Worm (Caenorhabditis elegans) whole organism, L2 larva: ENCODE measurements around the gene srh-123.

ENCODE experiments used
- C34F6.9 ChIP-seq: fragments of 150-350 bp; optimal IDR thresholded peaks from 2 replicates; lab custom pipeline; 2014; ENCODE audit warnings: missing biosample characterization, missing genetic modification characterization
- R02D3.7 ChIP-seq: fragments of 150-350 bp; optimal IDR thresholded peaks from 2 replicates; lab custom pipeline; 2014; ENCODE audit warnings: missing biosample characterization, missing genetic modification characterization
- ZK546.5 ChIP-seq: sonication (generic microtip); optimal IDR thresholded peaks from 2 replicates; lab custom pipeline; 2017; ENCODE audit warnings: missing biosample characterization, missing genetic modification characterization
- aly-2 ChIP-seq: fragments of 150-350 bp; optimal IDR thresholded peaks from 2 replicates; lab custom pipeline; 2014; ENCODE audit warnings: missing biosample characterization, missing genetic modification characterization
- ama-1 ChIP-seq: fragments of 150-350 bp; optimal IDR thresholded peaks from 2 replicates; lab custom pipeline; 2018; ENCODE audit warnings: inconsistent platforms
- dmd-4 ChIP-seq: sonication (generic microtip); optimal IDR thresholded peaks from 2 replicates; lab custom pipeline; 2017; ENCODE audit warnings: missing biosample characterization, missing genetic modification characterization
- gmeb-1 ChIP-seq: fragments of 150-350 bp; optimal IDR thresholded peaks from 2 replicates; lab custom pipeline; 2014; ENCODE audit warnings: missing biosample characterization, missing genetic modification characterization
- lin-11 ChIP-seq: fragments of 150-350 bp; sonication (generic microtip); optimal IDR thresholded peaks from 2 replicates; lab custom pipeline; 2014; ENCODE audit warnings: missing biosample characterization, missing genetic modification characterization, inconsistent platforms, mixed read lengths
- lin-13 ChIP-seq: fragments of 150-350 bp; optimal IDR thresholded peaks from 2 replicates; lab custom pipeline; 2014; ENCODE audit warnings: missing biosample characterization, missing genetic modification reagents, missing genetic modification characterization
- lin-39 ChIP-seq: fragments of 150-350 bp; optimal IDR thresholded peaks from 2 replicates; lab custom pipeline; 2014; ENCODE audit warnings: missing biosample characterization, missing genetic modification reagents, missing genetic modification characterization
- mab-5 ChIP-seq: fragments of 150-350 bp; optimal IDR thresholded peaks from 2 replicates; lab custom pipeline; 2014; ENCODE audit warnings: missing biosample characterization, missing genetic modification characterization
- nhr-12 ChIP-seq: fragments of 150-350 bp; optimal IDR thresholded peaks from 2 replicates; lab custom pipeline; 2014; ENCODE audit warnings: missing biosample characterization, missing genetic modification characterization
- nhr-129 ChIP-seq: fragments of 150-350 bp; optimal IDR thresholded peaks from 2 replicates; lab custom pipeline; 2014; ENCODE audit warnings: missing biosample characterization, missing genetic modification characterization
- nhr-21 ChIP-seq: fragments of 150-350 bp; optimal IDR thresholded peaks from 2 replicates; lab custom pipeline; 2014; ENCODE audit warnings: missing biosample characterization, missing genetic modification characterization
- nhr-23 ChIP-seq: fragments of 150-350 bp; optimal IDR thresholded peaks from 2 replicates; lab custom pipeline; 2014; ENCODE audit warnings: missing biosample characterization, missing genetic modification reagents, missing genetic modification characterization
- nhr-237 ChIP-seq: fragments of 150-350 bp; optimal IDR thresholded peaks from 2 replicates; lab custom pipeline; 2014; ENCODE audit warnings: missing biosample characterization, missing genetic modification characterization
- nhr-6 ChIP-seq: fragments of 150-350 bp; optimal IDR thresholded peaks from 2 replicates; lab custom pipeline; 2014; ENCODE audit warnings: missing biosample characterization, missing genetic modification characterization
- nhr-77 ChIP-seq: fragments of 150-350 bp; optimal IDR thresholded peaks from 2 replicates; lab custom pipeline; 2014; ENCODE audit warnings: missing biosample characterization, missing genetic modification characterization
- peb-1 ChIP-seq: fragments of 150-350 bp; optimal IDR thresholded peaks from 2 replicates; lab custom pipeline; 2014; ENCODE audit warnings: missing biosample characterization, missing genetic modification characterization
- skn-1 ChIP-seq: sonication (generic microtip); optimal IDR thresholded peaks from 2 replicates; lab custom pipeline; 2017; ENCODE audit warnings: missing biosample characterization, missing genetic modification characterization
- sma-9 ChIP-seq, 2 experiments: fragments of 150-350 bp in 1 of 2; sonication (generic microtip) in 1 of 2; optimal IDR thresholded peaks; 2 replicates each; lab custom pipeline; 2014 to 2016; ENCODE audit warnings: missing genetic modification characterization in 2 of 2, mild to moderate bottlenecking in 1 of 2, missing biosample characterization in 1 of 2, missing compliant biosample characterization in 1 of 2, missing genetic modification reagents in 1 of 2, moderate library complexity in 1 of 2
- ztf-11 ChIP-seq: sonication (generic microtip); optimal IDR thresholded peaks from 2 replicates; lab custom pipeline; 2017; ENCODE audit warnings: missing biosample characterization, missing genetic modification characterization
- ztf-4 ChIP-seq: fragments of 150-350 bp; optimal IDR thresholded peaks from 2 replicates; lab custom pipeline; 2014; ENCODE audit warnings: missing biosample characterization, missing genetic modification characterization

The srh-123 gene

ce11 chrV:17496071-17496470 lies 22.3 kb downstream of the srh-123 start, which contains the start of gene srh-118:
Gene srh-118 (minus strand): TSS chrV:17496171.
- TF ChIP-seq R02D3.7 = no peak

DNA sequence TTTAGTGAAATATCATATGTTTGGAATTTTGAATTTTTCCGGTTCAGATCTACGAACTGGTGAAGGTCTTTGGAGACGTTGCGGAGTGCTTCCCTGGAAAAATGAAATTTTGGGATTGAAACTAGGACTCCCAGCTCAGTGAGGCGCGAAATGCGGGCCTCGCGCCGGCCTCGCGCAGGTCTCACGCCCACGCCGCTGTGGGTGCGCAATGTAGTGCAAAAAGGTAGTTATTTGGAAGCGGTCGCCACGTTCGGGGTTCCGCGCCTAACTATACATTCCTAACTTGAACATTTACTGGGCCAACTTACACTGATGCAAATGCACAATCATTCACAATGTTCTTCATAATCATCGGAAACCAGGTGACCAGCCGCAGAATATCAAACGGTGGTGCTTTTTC lies 26.3 kb downstream of the srh-123 start:
- no peak for TF ChIP-seq nhr-77
- no peak for TF ChIP-seq R02D3.7
- TF ChIP-seq peb-1 = no peak
- TF ChIP-seq ztf-4 (tag; lab: Kevin White, UChicago) = no peak
- no peak for TF ChIP-seq nhr-129 (tag; lab: Kevin White, UChicago)
- no peak for TF ChIP-seq lin-11 (tag; lab: Kevin White, UChicago)
- TF ChIP-seq C34F6.9 (tag; lab: Kevin White, UChicago) = no peak

DNA sequence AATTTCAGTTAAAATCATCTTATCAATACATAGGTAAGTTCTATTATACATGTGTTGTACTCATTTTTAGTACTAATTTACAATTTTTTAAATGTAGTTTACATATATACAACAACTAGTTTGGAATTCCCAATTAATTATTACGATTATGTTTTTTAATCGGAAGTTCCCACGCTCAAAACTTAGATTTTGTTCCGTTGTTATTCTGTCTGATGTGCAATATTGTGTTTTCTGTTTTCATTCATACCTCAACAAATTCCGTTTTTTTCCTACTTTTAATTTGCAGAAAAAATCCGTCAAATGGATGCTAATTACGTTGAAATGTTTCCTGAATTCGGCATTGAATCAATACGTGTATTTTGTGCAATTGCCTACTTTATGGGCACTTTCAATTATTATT lies 32.5 kb downstream of the srh-123 start, which contains the start of gene srw-31:
srw-31 (plus strand) TSS at position 301 of the 400 bp plus-strand sequence.
- no peak for TF ChIP-seq ztf-11 (tag; lab: Kevin White, UChicago)

DNA sequence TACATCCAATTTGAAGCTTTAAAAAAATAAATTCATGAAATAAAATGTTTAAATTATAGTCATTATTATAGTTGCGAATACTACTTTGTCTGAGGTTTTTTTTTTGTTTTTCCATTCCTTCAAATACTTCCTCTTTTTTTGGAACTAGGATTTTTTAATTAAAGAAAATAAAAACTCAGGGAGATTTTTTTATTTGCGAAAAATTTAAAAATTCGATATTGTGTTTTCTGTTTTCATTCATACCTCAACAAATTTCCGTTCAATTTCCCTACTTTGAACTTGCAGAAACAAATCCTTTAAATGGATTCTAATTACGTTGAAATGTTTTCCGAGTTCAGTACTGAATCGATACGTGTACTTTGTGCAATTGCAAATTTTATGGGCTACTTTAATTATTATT lies 34.7 kb downstream of the srh-123 start, which contains the start of gene srw-32:
srw-32 (plus strand) TSS at position 301 of the 400 bp plus-strand sequence.
- TF ChIP-seq dmd-4 (no peak), nhr-237 (tag; lab: Kevin White, UChicago) (no peak), ztf-11 (tag; lab: Kevin White, UChicago) (no peak), ama-1 (lab: Kevin White, UChicago) (no peak)

ce11 chrV:17512763-17513162 lies 39.0 kb downstream of the srh-123 start:
- TF ChIP-seq nhr-6 (tag; lab: Kevin White, UChicago) (no peak), lin-13 (GFP tag; lab: Kevin White, UChicago) (no peak), nhr-21 (tag; lab: Kevin White, UChicago) (no peak), ZK546.5 (tag; lab: Kevin White, UChicago) (no peak), nhr-12 (tag; lab: Kevin White, UChicago) (no peak), mab-5 (no peak), sma-9 (GFP tag; optimal IDR thresholded peaks at IDR 0.05; lab: Kevin White, UChicago) (no peak), sma-9 (tag; optimal IDR thresholded peaks at IDR 0.05; lab: Kevin White, UChicago) (no peak), nhr-23 (no peak), nhr-129 (tag; lab: Kevin White, UChicago) (no peak), R02D3.7 (no peak), gmeb-1 (no peak), aly-2 (no peak), nhr-237 (tag; lab: Kevin White, UChicago) (no peak)

DNA sequence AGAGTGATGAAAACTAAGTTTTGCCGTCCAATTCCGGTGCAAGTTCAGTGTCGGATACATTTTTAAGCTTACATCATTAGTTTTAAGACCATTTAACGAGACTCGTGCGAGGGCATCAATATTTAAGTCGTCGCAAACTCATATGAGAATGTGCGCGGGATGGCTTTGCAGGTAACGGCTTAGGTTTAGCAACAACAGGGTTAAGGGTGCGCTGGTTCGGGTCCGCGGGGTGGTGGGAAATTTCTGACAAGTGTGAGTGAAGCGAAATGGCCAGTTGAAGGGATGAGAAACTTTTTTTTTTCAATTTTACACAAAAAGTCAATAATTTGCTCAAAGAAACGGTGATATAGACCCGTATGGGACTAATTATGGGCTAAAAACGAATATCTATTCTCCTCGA lies 40.0 kb downstream of the srh-123 start:
- TF ChIP-seq skn-1 (tag; lab: Kevin White, UChicago) (no peak), R02D3.7 (no peak), lin-39 (no peak)

- TF ChIP-seq nhr-23 (no peak), gmeb-1 (peak; percentile 26), sma-9 (GFP tag; optimal IDR thresholded peaks at IDR 0.05; lab: Kevin White, UChicago) (no peak), sma-9 (tag; optimal IDR thresholded peaks at IDR 0.05; lab: Kevin White, UChicago) (no peak), dmd-4 (no peak)
- TF ChIP-seq, all 48 proteins: peak for 1
Measured at ce11 chrV:17520735-17521134, 46.9 kb downstream of the srh-123 start, which contains the start of gene fbxa-136. Gene fbxa-136 (plus strand): TSS chrV:17521035.
